Worm (Caenorhabditis elegans) whole organism, late embryonic: ENCODE measurements around the gene srw-35.

ENCODE experiments used
- K02D7.2 ChIP-seq: sonication (generic microtip); optimal IDR thresholded peaks from 2 replicates; lab custom pipeline; 2017; ENCODE audit warnings: mild to moderate bottlenecking, missing genetic modification characterization, missing compliant biosample characterization
- T23F11.4 ChIP-seq: fragments of 200-800 bp; sonication (Bioruptor generic); optimal IDR thresholded peaks from 2 replicates; lab custom pipeline; 2018; ENCODE audit warnings: mild to moderate bottlenecking, missing genetic modification characterization, missing compliant biosample characterization
- Y22D7AL.16 ChIP-seq: sonication (generic microtip); optimal IDR thresholded peaks from 2 replicates; lab custom pipeline; 2016; ENCODE audit warnings: missing genetic modification characterization, missing compliant biosample characterization
- ahr-1 ChIP-seq: sonication (generic microtip); optimal IDR thresholded peaks from 2 replicates; lab custom pipeline; 2016; ENCODE audit warnings: missing genetic modification characterization, missing compliant biosample characterization
- ama-1 ChIP-seq: fragments of 150-350 bp; optimal IDR thresholded peaks from 2 replicates; lab custom pipeline; 2014
- ceh-14 ChIP-seq: sonication (generic microtip); optimal IDR thresholded peaks from 2 replicates; lab custom pipeline; 2016; ENCODE audit warnings: missing genotype, missing genetic modification characterization, missing compliant biosample characterization
- ceh-18 ChIP-seq: sonication (generic microtip); optimal IDR thresholded peaks from 2 replicates; lab custom pipeline; 2016; ENCODE audit warnings: missing genetic modification characterization, missing compliant biosample characterization
- ceh-22 ChIP-seq: sonication (generic microtip); optimal IDR thresholded peaks from 2 replicates; lab custom pipeline; 2017; ENCODE audit warnings: missing biosample characterization, missing genetic modification characterization
- ceh-24 ChIP-seq: sonication (generic microtip); optimal IDR thresholded peaks from 2 replicates; lab custom pipeline; 2016; ENCODE audit warnings: mild to moderate bottlenecking, missing genetic modification characterization, missing compliant biosample characterization
- ceh-30 ChIP-seq: fragments of 150-350 bp; optimal IDR thresholded peaks from 2 replicates; lab custom pipeline; 2014; ENCODE audit warnings: missing biosample characterization, missing genetic modification characterization
- ceh-34 ChIP-seq: sonication (generic microtip); optimal IDR thresholded peaks from 2 replicates; lab custom pipeline; 2016; ENCODE audit warnings: mild to moderate bottlenecking, missing genetic modification characterization, missing compliant biosample characterization
- ceh-45 ChIP-seq: fragments of 200-800 bp; sonication (Bioruptor generic); IDR thresholded peaks from 2 replicates; pipeline ENCODE4 v1.3.6; 2022; ENCODE audit warnings: missing genetic modification reagents, missing genetic modification characterization, missing compliant biosample characterization
- ceh-48 ChIP-seq: sonication (generic microtip); optimal IDR thresholded peaks from 2 replicates; lab custom pipeline; 2016; ENCODE audit warnings: missing genetic modification characterization, inconsistent platforms, missing compliant biosample characterization
- elt-2 ChIP-seq: sonication (generic microtip); optimal IDR thresholded peaks from 2 replicates; lab custom pipeline; 2016; ENCODE audit warnings: missing genetic modification reagents, missing genetic modification characterization, missing compliant biosample characterization
- elt-4 ChIP-seq: sonication (generic microtip); optimal IDR thresholded peaks from 2 replicates; lab custom pipeline; 2016; ENCODE audit warnings: missing genetic modification characterization, missing compliant biosample characterization
- eyg-1 ChIP-seq: sonication (generic microtip); optimal IDR thresholded peaks from 2 replicates; lab custom pipeline; 2016; ENCODE audit warnings: missing genotype, missing genetic modification characterization, missing compliant biosample characterization
- fax-1 ChIP-seq: sonication (generic microtip); optimal IDR thresholded peaks from 2 replicates; lab custom pipeline; 2016; ENCODE audit warnings: missing genotype, missing genetic modification characterization, missing compliant biosample characterization
- fkh-10 ChIP-seq: fragments of 150-350 bp; optimal IDR thresholded peaks from 2 replicates; lab custom pipeline; 2014; ENCODE audit warnings: missing biosample characterization, missing genetic modification reagents, missing genetic modification characterization
- hlh-13 ChIP-seq: fragments of 200-800 bp; sonication (Bioruptor generic); optimal IDR thresholded peaks from 2 replicates; lab custom pipeline; 2018; ENCODE audit warnings: mild to moderate bottlenecking, missing genetic modification characterization, missing compliant biosample characterization
- hlh-6 ChIP-seq: sonication (generic microtip); optimal IDR thresholded peaks from 2 replicates; lab custom pipeline; 2016; ENCODE audit warnings: missing genotype, missing genetic modification characterization, missing compliant biosample characterization
- hlh-8 ChIP-seq: sonication (generic microtip); optimal IDR thresholded peaks from 2 replicates; lab custom pipeline; 2016; ENCODE audit warnings: missing genotype, missing genetic modification characterization, missing compliant biosample characterization
- lim-6 ChIP-seq: sonication (generic microtip); optimal IDR thresholded peaks from 2 replicates; lab custom pipeline; 2016; ENCODE audit warnings: missing genetic modification characterization, missing compliant biosample characterization
- madf-2 ChIP-seq: sonication (generic microtip); optimal IDR thresholded peaks from 2 replicates; lab custom pipeline; 2017; ENCODE audit warnings: missing genetic modification characterization, missing compliant biosample characterization
- nfya-1 ChIP-seq: sonication (generic microtip); optimal IDR thresholded peaks from 2 replicates; lab custom pipeline; 2017; ENCODE audit warnings: missing genetic modification characterization, mild to moderate bottlenecking, missing compliant biosample characterization, antibody characterized with exemption, moderate library complexity
- nhr-11 ChIP-seq: fragments of 150-350 bp; optimal IDR thresholded peaks from 2 replicates; lab custom pipeline; 2014; ENCODE audit warnings: missing biosample characterization, missing genetic modification characterization
- nhr-232 ChIP-seq: sonication (generic microtip); optimal IDR thresholded peaks from 2 replicates; lab custom pipeline; 2016; ENCODE audit warnings: missing genetic modification characterization, missing compliant biosample characterization
- odd-2 ChIP-seq: sonication (generic microtip); optimal IDR thresholded peaks from 2 replicates; lab custom pipeline; 2017; ENCODE audit warnings: antibody characterized with exemption, mild to moderate bottlenecking, missing genetic modification characterization, missing compliant biosample characterization
- pag-3 ChIP-seq: sonication (generic microtip); optimal IDR thresholded peaks from 2 replicates; lab custom pipeline; 2016; ENCODE audit warnings: missing compliant biosample characterization, missing genetic modification characterization, borderline replicate concordance
- pat-9 ChIP-seq: fragments of 200-800 bp; sonication (Bioruptor generic); optimal IDR thresholded peaks from 2 replicates; lab custom pipeline; 2018; ENCODE audit warnings: mild to moderate bottlenecking, missing genetic modification characterization, moderate library complexity, missing compliant biosample characterization
- pha-2 ChIP-seq: sonication (generic microtip); optimal IDR thresholded peaks from 2 replicates; lab custom pipeline; 2017; ENCODE audit warnings: mild to moderate bottlenecking, missing genetic modification characterization, missing compliant biosample characterization
- pha-4 ChIP-seq: fragments of 150-350 bp; optimal IDR thresholded peaks from 2 replicates; lab custom pipeline; 2018; ENCODE audit warnings: missing biosample characterization, missing genetic modification reagents, missing genetic modification characterization
- ref-2 ChIP-seq: sonication (generic microtip); optimal IDR thresholded peaks from 2 replicates; lab custom pipeline; 2016; ENCODE audit warnings: missing genetic modification characterization, missing compliant biosample characterization
- sdc-2 ChIP-seq: sonication (generic microtip); optimal IDR thresholded peaks from 2 replicates; lab custom pipeline; 2016; ENCODE audit warnings: missing genotype, missing genetic modification characterization, missing compliant biosample characterization
- sox-2 ChIP-seq: fragments of 200-800 bp; sonication (Bioruptor generic); IDR thresholded peaks from 2 replicates; pipeline ENCODE4 v1.3.6; 2022; ENCODE audit warnings: missing genetic modification reagents, missing genetic modification characterization, missing compliant biosample characterization
- syd-9 ChIP-seq: sonication (generic microtip); optimal IDR thresholded peaks from 2 replicates; lab custom pipeline; 2016; ENCODE audit warnings: mild to moderate bottlenecking, missing genetic modification characterization, moderate library complexity, missing compliant biosample characterization
- tbx-2 ChIP-seq: sonication (generic microtip); optimal IDR thresholded peaks from 2 replicates; lab custom pipeline; 2016; ENCODE audit warnings: missing genetic modification characterization, missing compliant biosample characterization
- ttx-3 ChIP-seq: sonication (generic microtip); optimal IDR thresholded peaks from 2 replicates; lab custom pipeline; 2016; ENCODE audit warnings: missing genetic modification reagents, missing genetic modification characterization, missing compliant biosample characterization
- unc-3 ChIP-seq, 2 experiments: fragments of 200-800 bp in 1 of 2; sonication (Bioruptor generic) in 1 of 2; sonication (generic microtip) in 1 of 2; conservative IDR thresholded peaks in 1 of 2; optimal IDR thresholded peaks in 1 of 2; 2 replicates each; pipeline versions ENCODE4 v1.3.6 to Lab custom; 2016 to 2022; ENCODE audit warnings: missing compliant biosample characterization in 2 of 2, missing genetic modification characterization in 2 of 2, missing genetic modification reagents in 1 of 2
- unc-55 ChIP-seq: sonication (generic microtip); optimal IDR thresholded peaks from 2 replicates; lab custom pipeline; 2017; ENCODE audit warnings: missing biosample characterization, missing genetic modification reagents, missing genetic modification characterization
- zip-5 ChIP-seq: sonication (generic microtip); optimal IDR thresholded peaks from 2 replicates; lab custom pipeline; 2016; ENCODE audit warnings: missing genetic modification characterization, missing compliant biosample characterization

Gene srw-35

ce11 chrV:16460866-16461265 is 11.4 kb upstream of the srw-35 start, which contains the start of gene srh-142:
TSS of gene srh-142 (minus strand) at chrV:16460966.
- TF ChIP-seq elt-4 (tag; lab: Kevin White, UChicago) (no peak), syd-9 (no peak), zip-5 (tag; lab: Kevin White, UChicago) (no peak), ceh-22 (tag; lab: Kevin White, UChicago) (no peak), pha-4 (tag; lab: Kevin White, UChicago) (no peak), ahr-1 (tag; lab: Kevin White, UChicago) (no peak), sdc-2 (no peak), ceh-48 (no peak), lim-6 (tag; lab: Kevin White, UChicago) (no peak), fkh-10 (GFP tag; lab: Kevin White, UChicago) (no peak), T23F11.4 (no peak), ceh-24 (no peak)

DNA sequence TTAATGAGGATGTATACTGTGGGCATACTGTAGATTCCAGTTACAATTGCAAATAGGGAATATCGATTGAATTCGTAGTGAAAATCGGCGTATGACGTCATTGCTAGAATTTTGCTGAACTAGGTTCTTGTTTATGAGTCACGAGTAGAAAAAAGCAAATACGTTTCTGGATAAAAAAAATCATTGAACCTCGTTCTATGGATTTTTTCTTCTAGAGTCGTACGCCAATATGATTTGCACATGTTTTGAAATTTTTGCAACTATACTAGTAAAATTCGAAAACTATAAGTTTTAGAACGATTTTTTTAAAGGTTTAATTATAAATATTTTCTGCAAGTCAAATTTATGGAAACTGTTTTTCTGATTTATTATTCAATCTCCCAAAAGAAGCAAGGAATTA is 4.5 kb upstream of the srw-35 start, which contains the start of gene sru-44:
Gene sru-44 (minus strand): TSS at position 101 of the 400 bp plus-strand sequence.
- TF ChIP-seq hlh-13: no peak
- no peak for TF ChIP-seq eyg-1 (tag; lab: Kevin White, UChicago)
- no peak for TF ChIP-seq unc-55
- no peak for TF ChIP-seq ceh-14 (tag; lab: Kevin White, UChicago)
- no peak for TF ChIP-seq nfya-1 (tag; lab: Kevin White, UChicago)
- no peak for TF ChIP-seq ttx-3 (tag; lab: Kevin White, UChicago)
- no peak for TF ChIP-seq ceh-48
- no peak for TF ChIP-seq pat-9 (tag; lab: Kevin White, UChicago)
- no peak for TF ChIP-seq Y22D7AL.16 (tag; lab: Kevin White, UChicago)
- no peak for TF ChIP-seq unc-3 (GFP tag; conservative IDR thresholded peaks at IDR 0.05; lab: Robert Waterston, UW)
- no peak for TF ChIP-seq unc-3 (tag; optimal IDR thresholded peaks at IDR 0.05; lab: Kevin White, UChicago)
- TF ChIP-seq fax-1 (tag; lab: Kevin White, UChicago): no peak
- TF ChIP-seq hlh-8 (tag; lab: Kevin White, UChicago): no peak
- TF ChIP-seq, all 69 proteins: peak for 0

ce11 chrV:16470916-16471315 is 1.4 kb upstream of the srw-35 start, which contains the start of gene srh-138:
TSS of gene srh-138 (minus strand) at chrV:16471016.
- TF ChIP-seq ceh-45 (GFP tag; lab: Robert Waterston, UW): no peak
- TF ChIP-seq hlh-13: no peak
- no peak for TF ChIP-seq fax-1 (tag; lab: Kevin White, UChicago)

DNA sequence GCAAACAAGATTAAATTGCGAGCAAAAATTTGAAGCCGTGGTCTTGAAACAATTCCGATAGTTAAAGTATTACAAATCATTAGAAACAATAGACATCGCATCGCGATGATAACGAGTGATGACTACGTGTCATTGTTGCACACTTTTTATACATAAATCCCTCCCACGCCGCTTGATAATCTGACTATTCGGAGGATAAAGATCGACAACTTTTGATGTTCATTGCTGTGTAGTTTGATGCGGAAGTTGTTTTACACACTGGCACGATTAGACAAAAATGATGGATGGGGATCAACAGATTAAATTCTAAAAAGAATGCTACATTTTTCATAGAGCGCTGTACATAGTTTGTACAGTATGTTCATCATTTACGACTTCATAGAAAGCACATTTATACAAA is 7.0 kb downstream of the srw-35 start, which contains the start of gene T08G3.11:
Gene T08G3.11 (minus strand): TSS at position 101 of the 400 bp plus-strand sequence.
- no peak for TF ChIP-seq ama-1 (lab: Kevin White, UChicago)
- TF ChIP-seq odd-2: no peak
- TF ChIP-seq pag-3 (tag; lab: Kevin White, UChicago): no peak
- TF ChIP-seq pha-4 (tag; lab: Kevin White, UChicago): no peak
- TF ChIP-seq ceh-34: no peak
- no peak for TF ChIP-seq ceh-45 (GFP tag; lab: Robert Waterston, UW)
- no peak for TF ChIP-seq sox-2 (GFP tag; lab: Robert Waterston, UW)
- TF ChIP-seq syd-9: no peak
- TF ChIP-seq hlh-6 (tag; lab: Kevin White, UChicago): no peak
- no peak for TF ChIP-seq hlh-13
- TF ChIP-seq, all 69 proteins: peak for 0

- TF ChIP-seq T23F11.4 (no peak), elt-2 (tag; lab: Kevin White, UChicago) (no peak), K02D7.2 (tag; lab: Kevin White, UChicago) (no peak), pha-2 (tag; lab: Kevin White, UChicago) (no peak), nhr-232 (tag; lab: Kevin White, UChicago) (no peak), ceh-18 (no peak), madf-2 (tag; lab: Kevin White, UChicago) (no peak), fkh-10 (GFP tag; lab: Kevin White, UChicago) (no peak), ceh-30 (tag; lab: Kevin White, UChicago) (no peak), tbx-2 (tag; lab: Kevin White, UChicago) (no peak), nhr-11 (tag; lab: Kevin White, UChicago) (no peak), Y22D7AL.16 (tag; lab: Kevin White, UChicago) (no peak), sox-2 (GFP tag; lab: Robert Waterston, UW) (no peak), ref-2 (tag; lab: Kevin White, UChicago) (no peak)
These were observed 8.8 kb downstream of the srw-35 start, which contains the start of the genes F57E7.4 and spig-6 for ce11 chrV:16480919-16481630. TSS of gene F57E7.4 (minus strand) at chrV:16481019. TSS of gene spig-6 (plus strand) at chrV:16481580.
